Worm (Caenorhabditis elegans): ENCODE measurements around the gene ttr-21.

The ttr-21 gene

DNA sequence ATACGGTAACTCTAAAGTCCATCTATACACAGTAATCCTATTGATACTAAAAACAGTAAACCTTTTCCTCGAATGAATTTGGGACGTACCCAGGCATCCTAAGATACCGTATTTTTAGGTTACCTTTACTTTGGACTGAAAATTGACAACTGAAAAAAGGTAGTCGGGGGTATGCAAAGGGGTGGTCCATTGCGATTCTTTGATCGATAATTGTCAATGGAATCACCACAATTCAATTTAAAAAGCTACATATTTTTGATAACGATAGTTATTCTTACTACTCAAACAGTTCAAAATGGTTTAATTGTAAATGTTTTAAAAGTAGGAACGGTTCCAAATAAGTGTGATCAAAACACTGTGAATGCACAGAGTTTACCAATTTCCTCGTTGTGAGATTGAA, 20.3 kb downstream of the ttr-21 start, which contains the start of gene srx-129:
srx-129 (plus strand) TSS at position 301 of the 400 bp plus-strand sequence.
- TF ChIP-seq mcd-1 (GFP tag; IDR thresholded peaks at IDR 0.05), result no peak
- no peak for TF ChIP-seq ceh-91 (GFP tag; IDR thresholded peaks at IDR 0.05)
- TF ChIP-seq hsf-1 (GFP tag; IDR thresholded peaks at IDR 0.05), result no peak
- TF ChIP-seq F55B11.4 (tag; optimal IDR thresholded peaks at IDR 0.05; ENCODE audit: borderline replicate concordance, insufficient read depth), result no peak
- no peak for TF ChIP-seq rcor-1 (GFP tag; IDR thresholded peaks at IDR 0.05)
- TF ChIP-seq egrh-3 (GFP tag; IDR thresholded peaks at IDR 0.05), result no peak
- no peak for TF ChIP-seq mel-28 (tag; optimal IDR thresholded peaks at IDR 0.05; ENCODE audit: borderline replicate concordance)
- TF ChIP-seq bed-2 (GFP tag; IDR thresholded peaks at IDR 0.05), result no peak
- no peak for TF ChIP-seq lir-1 (GFP tag; conservative IDR thresholded peaks at IDR 0.05)
- TF ChIP-seq K11D2.4 (GFP tag; IDR thresholded peaks at IDR 0.05), result no peak
- TF ChIP-seq pbrm-1 (GFP tag; IDR thresholded peaks at IDR 0.05), result no peak
- TF ChIP-seq F10E7.11 (tag; optimal IDR thresholded peaks at IDR 0.05), result no peak
- no peak for TF ChIP-seq K12H6.12 (tag; optimal IDR thresholded peaks at IDR 0.05)
- TF ChIP-seq T07F8.4 (tag; optimal IDR thresholded peaks at IDR 0.05), result no peak
- no peak for TF ChIP-seq F33H1.4 (GFP tag; IDR thresholded peaks at IDR 0.05)
- TF ChIP-seq lag-1 (GFP tag; IDR thresholded peaks at IDR 0.05), result no peak
- TF ChIP-seq ztf-3 (GFP tag; optimal IDR thresholded peaks at IDR 0.05), result no peak
- TF ChIP-seq zim-3 (tag; optimal IDR thresholded peaks at IDR 0.05), result no peak

- TF ChIP-seq B0336.3 (GFP tag; IDR thresholded peaks at IDR 0.05) (no peak), lin-40 (tag; optimal IDR thresholded peaks at IDR 0.05) (no peak), somi-1 (GFP tag; optimal IDR thresholded peaks at IDR 0.05) (no peak), chd-7 (tag; optimal IDR thresholded peaks at IDR 0.05) (no peak)
These were observed 23.4 kb downstream of the ttr-21 start, which contains the start of gene str-165 for ce11 chrV:13830813-13831212. Gene str-165 (plus strand): TSS chrV:13831113.

DNA sequence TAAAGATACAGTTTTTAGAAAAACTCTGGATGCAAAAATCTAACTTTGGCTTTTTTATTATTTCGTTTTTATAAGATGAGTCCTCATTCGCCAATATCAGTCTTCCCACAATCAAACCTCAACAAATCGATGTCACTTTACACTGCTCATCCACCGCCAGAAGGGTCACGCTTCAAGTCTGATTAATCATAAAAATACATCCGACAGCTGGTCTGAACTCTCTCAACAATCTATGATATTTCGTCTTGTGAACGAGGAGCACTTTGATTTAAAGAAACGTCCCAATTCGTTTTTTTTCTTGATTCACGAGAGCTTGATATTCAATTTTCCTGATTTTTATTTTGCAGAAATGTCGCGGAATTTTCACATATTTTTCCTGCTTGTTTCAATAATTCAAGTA, 26.3 kb downstream of the ttr-21 start, which contains the start of gene nrf-5:
nrf-5 (plus strand) TSS at position 348 of the 400 bp plus-strand sequence.
- TF ChIP-seq somi-1 (GFP tag; optimal IDR thresholded peaks at IDR 0.05), result no peak
- no peak for TF ChIP-seq F22D6.2 (tag; optimal IDR thresholded peaks at IDR 0.05)
- no peak for TF ChIP-seq B0261.1 (tag; optimal IDR thresholded peaks at IDR 0.05)
- TF ChIP-seq atf-7 (tag; optimal IDR thresholded peaks at IDR 0.05), result no peak
- no peak for TF ChIP-seq nfya-1 (tag; optimal IDR thresholded peaks at IDR 0.05; ENCODE audit: borderline replicate concordance, insufficient read depth)
- no peak for TF ChIP-seq snpc-1.3 (tag; optimal IDR thresholded peaks at IDR 0.05; ENCODE audit: insufficient read depth)
- no peak for TF ChIP-seq madf-6 (GFP tag; IDR thresholded peaks at IDR 0.05)
- TF ChIP-seq F23B12.7 (tag; optimal IDR thresholded peaks at IDR 0.05; ENCODE audit: insufficient read depth), result no peak
- no peak for TF ChIP-seq snpc-1.1 (tag; optimal IDR thresholded peaks at IDR 0.05; ENCODE audit: insufficient read depth)
- no peak for TF ChIP-seq ceh-40 (GFP tag; IDR thresholded peaks at IDR 0.05)
- TF ChIP-seq F57A8.1 (GFP tag; optimal IDR thresholded peaks at IDR 0.05), result no peak
- TF ChIP-seq ekl-4 (GFP tag; IDR thresholded peaks at IDR 0.05), result no peak
- no peak for TF ChIP-seq rpc-1 (optimal IDR thresholded peaks at IDR 0.05)
- no peak for TF ChIP-seq rpc-1 (tag; optimal IDR thresholded peaks at IDR 0.05)

DNA sequence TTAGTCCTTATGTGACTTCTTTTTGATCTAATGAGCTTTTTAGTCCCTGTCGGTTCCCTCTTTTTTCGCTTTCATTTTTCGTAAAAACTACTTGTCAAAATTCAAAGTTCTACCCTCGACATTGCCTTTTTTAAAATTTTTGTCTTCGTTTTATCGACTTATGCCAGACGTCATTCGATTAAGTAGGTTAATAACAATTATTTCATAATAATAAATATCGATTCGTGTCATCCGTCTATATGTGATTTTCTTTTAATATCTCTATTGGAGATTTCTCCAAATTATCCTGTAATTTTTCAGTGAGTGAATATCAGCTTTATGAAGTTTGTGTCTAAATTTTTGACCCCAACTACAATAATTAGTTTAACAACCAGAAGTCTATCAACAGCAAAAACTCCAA, 31.5 kb downstream of the ttr-21 start, which contains the start of gene hpo-31:
hpo-31 (plus strand) TSS at position 301 of the 400 bp plus-strand sequence.
- TF ChIP-seq ztf-26 (tag; optimal IDR thresholded peaks at IDR 0.05) (no peak), bed-1 (GFP tag; IDR thresholded peaks at IDR 0.05) (no peak), zfh-2 (GFP tag; conservative IDR thresholded peaks at IDR 0.05) (no peak), chd-7 (tag; optimal IDR thresholded peaks at IDR 0.05) (no peak), ztf-25 (GFP tag; IDR thresholded peaks at IDR 0.05) (no peak), tbp1 (GFP tag; optimal IDR thresholded peaks at IDR 0.05) (no peak), ztf-3 (GFP tag; optimal IDR thresholded peaks at IDR 0.05) (no peak), sea-2 (GFP tag; IDR thresholded peaks at IDR 0.05) (no peak), ccch-3 (GFP tag; optimal IDR thresholded peaks at IDR 0.05) (no peak), attf-3 (GFP tag; conservative IDR thresholded peaks at IDR 0.05) (no peak), F23B12.7 (tag; optimal IDR thresholded peaks at IDR 0.05; ENCODE audit: insufficient read depth) (no peak), Y67H2A.10 (GFP tag; conservative IDR thresholded peaks at IDR 0.05) (no peak), Y79H2A.3 (GFP tag; conservative IDR thresholded peaks at IDR 0.05) (no peak), nfya-1 (tag; optimal IDR thresholded peaks at IDR 0.05; ENCODE audit: borderline replicate concordance, insufficient read depth) (no peak), F57C9.4 (tag; optimal IDR thresholded peaks at IDR 0.05) (no peak)

Data from whole organism, young adult.